Fruit fly (Drosophila melanogaster) whole organism, embryonic: ENCODE data around the gene CG13659.

Experiments
- Atf-2 ChIP-seq: fragments of 200-800 bp; sonication (Bioruptor generic); optimal IDR thresholded peaks from 2 replicates; lab custom pipeline; 2016; ENCODE audit warnings: missing biosample characterization, missing genetic modification characterization
- CG1024 ChIP-seq: fragments of 200-800 bp; sonication (Bioruptor generic); IDR thresholded peaks from 2 replicates; pipeline ENCODE4 v1.3.6; 2022; ENCODE audit warnings: missing biosample characterization, missing genetic modification characterization
- CG10959 ChIP-seq: fragments of 200-800 bp; sonication (Bioruptor generic); IDR thresholded peaks from 2 replicates; pipeline ENCODE4 v1.3.6; 2022; ENCODE audit warnings: missing biosample characterization, missing genetic modification characterization
- CG11560 ChIP-seq: fragments of 200-800 bp; sonication (Bioruptor generic); IDR thresholded peaks from 3 replicates; pipeline ENCODE4 v1.3.6; 2022; ENCODE audit warnings: missing biosample characterization, missing genetic modification characterization
- CG12391 ChIP-seq: fragments of 200-800 bp; sonication (Bioruptor generic); optimal IDR thresholded peaks from 3 replicates; lab custom pipeline; 2018; ENCODE audit warnings: missing biosample characterization, mild to moderate bottlenecking, missing genetic modification characterization, moderate library complexity
- CG12659 ChIP-seq: fragments of 200-800 bp; sonication (Bioruptor generic); optimal IDR thresholded peaks from 3 replicates; lab custom pipeline; 2017; ENCODE audit warnings: mild to moderate bottlenecking, missing biosample characterization, missing genetic modification reagents, missing genetic modification characterization
- CG12769 ChIP-seq: fragments of 200-800 bp; sonication (Bioruptor generic); optimal IDR thresholded peaks from 2 replicates; lab custom pipeline; 2019; ENCODE audit warnings: missing biosample characterization, mild to moderate bottlenecking, missing genetic modification characterization, moderate library complexity
- CG13624 ChIP-seq: fragments of 200-800 bp; sonication (Bioruptor generic); optimal IDR thresholded peaks from 2 replicates; lab custom pipeline; 2016; ENCODE audit warnings: missing biosample characterization, missing genetic modification characterization
- CG14667 ChIP-seq: fragments of 200-800 bp; sonication (Bioruptor generic); IDR thresholded peaks from 2 replicates; pipeline ENCODE4 v1.3.6; 2022; ENCODE audit warnings: missing biosample characterization, missing genetic modification characterization
- CG17802 ChIP-seq: fragments of 200-800 bp; sonication (Bioruptor generic); optimal IDR thresholded peaks from 2 replicates; lab custom pipeline; 2018; ENCODE audit warnings: missing biosample characterization, mild to moderate bottlenecking, missing genetic modification characterization, moderate library complexity
- CG2678 ChIP-seq: fragments of 200-800 bp; sonication (Bioruptor generic); optimal IDR thresholded peaks from 3 replicates; lab custom pipeline; 2019; ENCODE audit warnings: missing biosample characterization, mild to moderate bottlenecking, missing genetic modification characterization, moderate library complexity
- CG2712 ChIP-seq: fragments of 200-800 bp; optimal IDR thresholded peaks from 3 replicates; lab custom pipeline; 2019; ENCODE audit warnings: missing biosample characterization, mild to moderate bottlenecking, missing genetic modification characterization, moderate library complexity
- CG42726 ChIP-seq: fragments of 200-800 bp; sonication (Bioruptor generic); IDR thresholded peaks from 2 replicates; pipeline ENCODE4 v1.3.6; 2022; ENCODE audit warnings: missing biosample characterization, missing genetic modification characterization; ENCODE audit not compliant: partially characterized antibody
- CG43689 ChIP-seq: fragments of 200-800 bp; sonication (Bioruptor generic); IDR thresholded peaks from 2 replicates; pipeline ENCODE4 v1.3.6; 2022; ENCODE audit warnings: missing biosample characterization, missing genetic modification characterization
- CG4730 ChIP-seq: fragments of 200-800 bp; sonication (Bioruptor generic); IDR thresholded peaks from 2 replicates; pipeline ENCODE4 v1.3.6; 2022; ENCODE audit warnings: missing biosample characterization, missing genetic modification characterization
- CG5180 ChIP-seq: fragments of 200-800 bp; sonication (Bioruptor generic); optimal IDR thresholded peaks from 3 replicates; lab custom pipeline; 2017; ENCODE audit warnings: missing biosample characterization, missing genetic modification characterization, mild to moderate bottlenecking, moderate library complexity, missing genetic modification reagents
- CG6854 ChIP-seq: fragments of 200-800 bp; sonication (Bioruptor generic); optimal IDR thresholded peaks from 3 replicates; lab custom pipeline; 2017; ENCODE audit warnings: missing biosample characterization, mild to moderate bottlenecking, missing genetic modification characterization
- CG7745 ChIP-seq: fragments of 200-800 bp; sonication (Bioruptor generic); optimal IDR thresholded peaks from 2 replicates; lab custom pipeline; 2018; ENCODE audit warnings: missing biosample characterization, mild to moderate bottlenecking, missing genetic modification characterization, moderate library complexity
- CG8924 ChIP-seq: fragments of 200-800 bp; optimal IDR thresholded peaks from 3 replicates; lab custom pipeline; 2019; ENCODE audit warnings: missing biosample characterization, mild to moderate bottlenecking, missing genetic modification characterization, moderate library complexity
- CG9817 ChIP-seq: fragments of 200-800 bp; sonication (Bioruptor generic); optimal IDR thresholded peaks from 2 replicates; lab custom pipeline; 2018; ENCODE audit warnings: missing biosample characterization, mild to moderate bottlenecking, missing genetic modification characterization, moderate library complexity
- CrebB ChIP-seq: fragments of 200-800 bp; sonication (Bioruptor generic); optimal IDR thresholded peaks from 3 replicates; lab custom pipeline; 2018; ENCODE audit warnings: missing biosample characterization, mild to moderate bottlenecking, missing genetic modification characterization
- Max ChIP-seq: fragments of 200-800 bp; sonication (Bioruptor generic); optimal IDR thresholded peaks from 2 replicates; lab custom pipeline; 2016; ENCODE audit warnings: missing biosample characterization, mild to moderate bottlenecking, missing genetic modification characterization
- Optix ChIP-seq: fragments of 200-800 bp; sonication (Bioruptor generic); IDR thresholded peaks from 3 replicates; pipeline ENCODE4 v1.3.6; 2022; ENCODE audit warnings: missing biosample characterization, missing genetic modification characterization
- Scr ChIP-seq: fragments of 200-800 bp; sonication (Bioruptor generic); IDR thresholded peaks from 2 replicates; pipeline ENCODE4 v1.3.6; 2022; ENCODE audit warnings: missing biosample characterization, missing genetic modification characterization; ENCODE audit not compliant: partially characterized antibody
- Side ChIP-seq: fragments of 200-800 bp; sonication (Bioruptor generic); optimal IDR thresholded peaks from 2 replicates; lab custom pipeline; 2016; ENCODE audit warnings: missing biosample characterization, missing genetic modification characterization
- Sin3A ChIP-seq: fragments of >200 bp; optimal IDR thresholded peaks from 2 replicates; lab custom pipeline; 2018
- Sry-δ ChIP-seq: fragments of 200-800 bp; sonication (Bioruptor generic); optimal IDR thresholded peaks from 2 replicates; lab custom pipeline; 2016; ENCODE audit warnings: missing biosample characterization, missing genetic modification characterization
- aop ChIP-seq: fragments of 200-800 bp; sonication (Bioruptor generic); IDR thresholded peaks from 2 replicates; pipeline ENCODE4 v1.3.6; 2022; ENCODE audit warnings: missing biosample characterization, missing genetic modification characterization
- bcd ChIP-seq: fragments of 200-800 bp; sonication (Bioruptor generic); optimal IDR thresholded peaks from 2 replicates; lab custom pipeline; 2017; ENCODE audit warnings: missing biosample characterization, mild to moderate bottlenecking, missing genetic modification characterization
- bowl ChIP-seq: fragments of 200-800 bp; sonication (Bioruptor generic); IDR thresholded peaks from 2 replicates; pipeline ENCODE4 v1.3.6; 2022; ENCODE audit warnings: missing biosample characterization, missing genetic modification characterization
- crp ChIP-seq, 2 experiments: fragments of 200-800 bp; sonication (Bioruptor generic); optimal IDR thresholded peaks; 2 replicates in 1 of 2; 3 replicates in 1 of 2; lab custom pipeline; 2017; ENCODE audit warnings: missing biosample characterization in 2 of 2, missing genetic modification characterization in 2 of 2, mild to moderate bottlenecking in 1 of 2, moderate library complexity in 1 of 2
- cwo ChIP-seq: fragments of 200-800 bp; sonication (Bioruptor generic); optimal IDR thresholded peaks from 3 replicates; lab custom pipeline; 2017; ENCODE audit warnings: missing biosample characterization, missing genetic modification characterization, mild to moderate bottlenecking, moderate library complexity, missing genetic modification reagents
- dimm ChIP-seq: fragments of 200-800 bp; sonication (Bioruptor generic); IDR thresholded peaks from 2 replicates; pipeline ENCODE4 v1.3.6; 2022; ENCODE audit warnings: missing biosample characterization, missing genetic modification characterization
- fd102C ChIP-seq: fragments of 200-800 bp; sonication (Bioruptor generic); optimal IDR thresholded peaks from 2 replicates; lab custom pipeline; 2018; ENCODE audit warnings: missing biosample characterization, mild to moderate bottlenecking, missing genetic modification characterization, moderate library complexity
- jing ChIP-seq: fragments of 200-800 bp; sonication (Bioruptor generic); optimal IDR thresholded peaks from 2 replicates; lab custom pipeline; 2018; ENCODE audit warnings: missing biosample characterization, mild to moderate bottlenecking, missing genetic modification characterization
- klu ChIP-seq: fragments of 200-800 bp; sonication (Bioruptor generic); IDR thresholded peaks from 2 replicates; pipeline ENCODE4 v1.3.6; 2022; ENCODE audit warnings: missing biosample characterization, missing genetic modification characterization
- lab ChIP-seq: fragments of 200-800 bp; sonication (Bioruptor generic); optimal IDR thresholded peaks from 3 replicates; lab custom pipeline; 2017; ENCODE audit warnings: missing biosample characterization, missing genetic modification characterization, mild to moderate bottlenecking, moderate library complexity, missing genetic modification reagents
- luna ChIP-seq: fragments of 200-800 bp; sonication (Bioruptor generic); optimal IDR thresholded peaks from 2 replicates; lab custom pipeline; 2016; ENCODE audit warnings: missing biosample characterization, missing genetic modification characterization
- mld ChIP-seq: fragments of 200-800 bp; sonication (Bioruptor generic); IDR thresholded peaks from 3 replicates; pipeline ENCODE4 v1.3.6; 2022; ENCODE audit warnings: missing biosample characterization, missing genetic modification characterization; ENCODE audit not compliant: partially characterized antibody
- nmo ChIP-seq: fragments of 200-800 bp; sonication (Bioruptor generic); optimal IDR thresholded peaks from 2 replicates; lab custom pipeline; 2018; ENCODE audit warnings: missing biosample characterization, mild to moderate bottlenecking, missing genetic modification characterization, moderate library complexity
- pb ChIP-seq: fragments of 200-800 bp; sonication (Bioruptor generic); optimal IDR thresholded peaks from 3 replicates; lab custom pipeline; 2016; ENCODE audit warnings: missing biosample characterization, missing genetic modification characterization
- pho ChIP-seq: fragments of 200-800 bp; sonication (Bioruptor generic); optimal IDR thresholded peaks from 2 replicates; lab custom pipeline; 2016; ENCODE audit warnings: missing biosample characterization, missing genetic modification characterization
- rib ChIP-seq: fragments of 200-800 bp; sonication (Bioruptor generic); IDR thresholded peaks from 2 replicates; pipeline ENCODE4 v1.3.6; 2022; ENCODE audit warnings: missing biosample characterization, missing genetic modification characterization
- ro ChIP-seq: fragments of 200-800 bp; sonication (Bioruptor generic); IDR thresholded peaks from 2 replicates; pipeline ENCODE4 v1.3.6; 2022; ENCODE audit warnings: missing biosample characterization, missing genetic modification characterization
- seq ChIP-seq: fragments of 200-800 bp; sonication (Bioruptor generic); IDR thresholded peaks from 2 replicates; pipeline ENCODE4 v1.3.6; 2022; ENCODE audit warnings: missing biosample characterization, missing genetic modification characterization
- sna ChIP-seq: fragments of 200-800 bp; sonication (Bioruptor generic); IDR thresholded peaks from 2 replicates; pipeline ENCODE4 v1.3.6; 2022; ENCODE audit warnings: missing biosample characterization, missing genetic modification characterization; ENCODE audit not compliant: partially characterized antibody
- sob ChIP-seq: fragments of 200-800 bp; sonication (Bioruptor generic); IDR thresholded peaks from 2 replicates; pipeline ENCODE4 v1.3.6; 2022; ENCODE audit warnings: missing biosample characterization, missing genetic modification characterization
- tio ChIP-seq: fragments of 200-800 bp; sonication (Bioruptor generic); optimal IDR thresholded peaks from 2 replicates; lab custom pipeline; 2017; ENCODE audit warnings: missing biosample characterization, missing genetic modification characterization, inconsistent platforms
- unpg ChIP-seq: fragments of 200-800 bp; sonication (Bioruptor generic); optimal IDR thresholded peaks from 3 replicates; lab custom pipeline; 2018; ENCODE audit warnings: missing biosample characterization, mild to moderate bottlenecking, missing genetic modification characterization, moderate library complexity
- vfl ChIP-seq: fragments of 200-800 bp; sonication (Bioruptor generic); optimal IDR thresholded peaks from 2 replicates; lab custom pipeline; 2016; ENCODE audit warnings: missing biosample characterization, missing genetic modification characterization
- wek ChIP-seq: fragments of 200-800 bp; sonication (Bioruptor generic); optimal IDR thresholded peaks from 3 replicates; lab custom pipeline; 2018; ENCODE audit warnings: missing biosample characterization, mild to moderate bottlenecking, missing genetic modification characterization, moderate library complexity
- z ChIP-seq: fragments of 200-800 bp; sonication (Bioruptor generic); IDR thresholded peaks from 3 replicates; pipeline ENCODE4 v1.3.6; 2022; ENCODE audit warnings: missing biosample characterization, missing genetic modification characterization

CG13659 gene

DNA sequence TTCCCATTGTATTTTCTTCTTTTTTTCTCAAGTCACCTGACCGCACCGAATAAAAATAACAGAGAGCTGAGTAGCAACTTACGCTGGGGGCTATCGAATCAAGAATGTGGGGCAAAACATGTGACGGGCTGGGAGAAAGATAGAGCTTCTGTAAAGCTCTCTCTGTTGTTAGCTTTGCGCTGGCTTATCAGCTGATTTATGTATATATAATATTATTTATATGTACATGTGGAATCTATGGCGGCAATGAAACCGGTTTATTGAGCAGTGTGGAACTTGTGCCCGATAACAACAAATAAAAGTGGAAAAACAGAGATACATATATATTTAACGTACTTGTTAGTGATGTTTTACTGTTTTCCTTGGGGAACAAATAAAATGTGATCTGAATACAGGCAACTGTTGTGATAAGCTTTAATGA lies 7.8 kb upstream of the CG13659 start, which contains the start of gene CG31098 (continued):
- TF ChIP-seq Sry-δ (GFP tag; lab: Kevin White, UChicago) = no peak
- no peak for TF ChIP-seq luna (GFP tag; lab: Kevin White, UChicago)
- no peak for TF ChIP-seq aop (GFP tag; lab: Robert Waterston, UW)
- no peak for TF ChIP-seq CG12659 (GFP tag; lab: Kevin White, UChicago)
- TF ChIP-seq CG10959 = no peak
- TF ChIP-seq ro (GFP tag; lab: Robert Waterston, UW) = no peak
- no peak for TF ChIP-seq Atf-2
- no peak for TF ChIP-seq CG42726 (GFP tag; lab: Robert Waterston, UW)
- TF ChIP-seq fd102C (GFP tag; lab: Kevin White, UChicago) = no peak
- TF ChIP-seq CG2712 (tag; lab: Kevin White, UChicago) = no peak
- peak; percentile 51 for TF ChIP-seq unpg (GFP tag; lab: Kevin White, UChicago)
- no peak for TF ChIP-seq jing (GFP tag; lab: Kevin White, UChicago)
- no peak for TF ChIP-seq dimm (GFP tag; lab: Robert Waterston, UW)
- TF ChIP-seq Sin3A (lab: Kevin White, UChicago) = no peak
- TF ChIP-seq CG5180 (GFP tag; lab: Kevin White, UChicago) = no peak
- TF ChIP-seq CG17802 (tag; lab: Kevin White, UChicago) = no peak
- no peak for TF ChIP-seq CG9817
- no peak for TF ChIP-seq Side
- peak; percentile 53 for TF ChIP-seq CrebB
- TF ChIP-seq vfl (GFP tag; lab: Kevin White, UChicago) = no peak
- no peak for TF ChIP-seq rib (GFP tag; lab: Robert Waterston, UW)
- no peak for TF ChIP-seq CG1024
- TF ChIP-seq lab (GFP tag; lab: Kevin White, UChicago) = peak; percentile 48
- no peak for TF ChIP-seq CG11560 (tag; lab: Robert Waterston, UW)
- TF ChIP-seq nmo (GFP tag; lab: Kevin White, UChicago) = no peak
- TF ChIP-seq CG14667 = no peak
- no peak for TF ChIP-seq Scr (GFP tag; lab: Robert Waterston, UW)
- no peak for TF ChIP-seq pho
- TF ChIP-seq mld (GFP tag; lab: Robert Waterston, UW) = no peak
- no peak for TF ChIP-seq bowl (GFP tag; lab: Robert Waterston, UW)
- TF ChIP-seq sob (GFP tag; lab: Robert Waterston, UW) = no peak
- peak; percentile 40 for TF ChIP-seq wek
- 0 out of 3 replicates have a peak, but pooled peaks have one; percentile 18 for TF ChIP-seq Optix (GFP tag; lab: Robert Waterston, UW)
- no peak for TF ChIP-seq CG12391 (tag; lab: Kevin White, UChicago)
- TF ChIP-seq sna (GFP tag; lab: Robert Waterston, UW) = no peak
- no peak for TF ChIP-seq z (GFP tag; lab: Robert Waterston, UW)
- no peak for TF ChIP-seq Max (GFP tag; lab: Kevin White, UChicago)
- TF ChIP-seq pb (GFP tag; lab: Kevin White, UChicago) = no peak
- peak in 1 of 2 experiments; percentile 71 for TF ChIP-seq crp (GFP tag; optimal IDR thresholded peaks at IDR 0.05; lab: Kevin White, UChicago)
- peak; percentile 41 for TF ChIP-seq CG6854 (GFP tag; lab: Kevin White, UChicago)
- TF ChIP-seq CG4730 (GFP tag; lab: Robert Waterston, UW) = no peak
- no peak for TF ChIP-seq CG43689 (GFP tag; lab: Robert Waterston, UW)
- peak; percentile 62 for TF ChIP-seq cwo (GFP tag; lab: Kevin White, UChicago)
- TF ChIP-seq klu (GFP tag; lab: Robert Waterston, UW) = no peak
- TF ChIP-seq CG13624 = no peak
- peak; percentile 39 for TF ChIP-seq CG12769 (tag; lab: Kevin White, UChicago)
- TF ChIP-seq CG7745 (tag; lab: Kevin White, UChicago) = no peak
- TF ChIP-seq bcd (GFP tag; lab: Kevin White, UChicago) = no peak
- no peak for TF ChIP-seq tio
- TF ChIP-seq seq (GFP tag; lab: Robert Waterston, UW) = no peak
- TF ChIP-seq CG8924 (tag; lab: Kevin White, UChicago) = no peak
- peak; percentile 54 for TF ChIP-seq CG2678
